Worm (Caenorhabditis elegans) whole organism, young adult: ENCODE results near the gene M03C11.1.

Experiments
- cebp-2 ChIP-seq: fragments of 200-800 bp; sonication (Bioruptor generic); IDR thresholded peaks from 2 replicates; pipeline ENCODE4 v1.3.6; 2022; ENCODE audit warnings: missing genetic modification characterization, missing compliant biosample characterization
- chd-7 ChIP-seq: sonication (generic microtip); optimal IDR thresholded peaks from 2 replicates; lab custom pipeline; 2016; ENCODE audit warnings: mild to moderate bottlenecking, missing genetic modification characterization, moderate library complexity, missing compliant biosample characterization
- lag-1 ChIP-seq: fragments of 200-800 bp; sonication (Bioruptor generic); IDR thresholded peaks from 2 replicates; pipeline ENCODE4 v1.3.6; 2022; ENCODE audit warnings: missing genetic modification reagents, missing genetic modification characterization, missing compliant biosample characterization
- unc-130 ChIP-seq: sonication (generic microtip); optimal IDR thresholded peaks from 2 replicates; lab custom pipeline; 2016; ENCODE audit warnings: missing genetic modification reagents, missing genetic modification characterization, missing compliant biosample characterization

DNA sequence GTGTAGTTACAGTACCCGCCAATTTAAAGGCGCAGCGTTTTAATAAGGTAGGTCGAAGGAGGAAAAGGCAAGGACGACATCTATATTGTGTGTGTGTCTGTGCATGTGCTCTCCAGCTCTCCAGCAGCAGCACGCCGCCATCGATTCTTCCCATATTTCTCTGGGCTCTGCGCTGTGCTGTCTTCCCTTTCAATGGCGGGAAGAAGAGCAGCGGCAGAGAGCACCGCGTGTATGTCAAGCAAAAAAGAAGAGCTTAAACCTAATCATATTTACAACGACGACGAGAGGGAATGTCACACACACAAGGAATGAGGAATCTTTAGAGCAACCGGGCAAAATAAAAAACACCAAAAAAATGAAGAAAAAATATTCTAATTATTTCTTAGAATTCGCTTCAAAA lies 3.0 kb upstream of the M03C11.1 start:
- no peak for TF ChIP-seq unc-130
- no peak for TF ChIP-seq lag-1
- no peak for TF ChIP-seq cebp-2 (GFP tag; lab: Robert Waterston, UW)
- TF ChIP-seq chd-7, result no peak
